1 fruit fly cellular context compared by ENCODE assay signal in genomic region chr3R:14469724-14470123, dm6.
TF ChIP-seq lines count a peak whose summit lies in the region.

No protein-coding gene starts in this region.

TF ChIP-seq in whole organism, embryonic, 481 proteins besides CTCF, POLR2A, EP300 and RAD21 (continued from another document):
- TF ChIP-seq CG8924 (tag; optimal IDR thresholded peaks at IDR 0.05; lab: Kevin White, UChicago) (peak; percentile 74), hkb (optimal IDR thresholded peaks at IDR 0.05; lab: Kevin White, UChicago) (no peak), hkb (GFP tag; IDR thresholded peaks at IDR 0.05; lab: Robert Waterston, UW) (peak; percentile 52; the same call in 1 of the 2 replicates), jigr1 (GFP tag; IDR thresholded peaks at IDR 0.05; lab: Robert Waterston, UW) (no peak), Asciz (GFP tag; optimal IDR thresholded peaks at IDR 0.05; lab: Kevin White, UChicago) (peak; percentile 43), CG7271 (tag; optimal IDR thresholded peaks at IDR 0.05; lab: Kevin White, UChicago) (no peak), CG17385 (GFP tag; optimal IDR thresholded peaks at IDR 0.05; lab: Kevin White, UChicago) (peak; percentile 31), D19A (tag; optimal IDR thresholded peaks at IDR 0.05; lab: Kevin White, UChicago) (peak; percentile 73), CG1792 (GFP tag; optimal IDR thresholded peaks at IDR 0.05; lab: Kevin White, UChicago) (no peak), ATbp (GFP tag; optimal IDR thresholded peaks at IDR 0.05; lab: Kevin White, UChicago) (peak; percentile 50), CG2712 (tag; optimal IDR thresholded peaks at IDR 0.05; lab: Kevin White, UChicago) (peak; percentile 89), CG7357 (GFP tag; IDR thresholded peaks at IDR 0.05; lab: Robert Waterston, UW) (0 out of 3 replicates have a peak, but pooled peaks have one; percentile 37), Stat92E (GFP tag; optimal IDR thresholded peaks at IDR 0.05; lab: Kevin White, UChicago) (peak in 1 of 3 experiments; percentile 15), CG10654 (GFP tag; optimal IDR thresholded peaks at IDR 0.05; lab: Kevin White, UChicago) (peak; percentile 39), ERR (GFP tag; optimal IDR thresholded peaks at IDR 0.05; lab: Kevin White, UChicago) (no peak), CG10959 (GFP tag; IDR thresholded peaks at IDR 0.05; lab: Robert Waterston, UW) (peak; percentile 48), CG3847 (GFP tag; IDR thresholded peaks at IDR 0.05; lab: Robert Waterston, UW) (peak; percentile 23; the same call in 1 of the 2 replicates), CG6254 (GFP tag; optimal IDR thresholded peaks at IDR 0.05; lab: Kevin White, UChicago) (peak; percentile 67), amos (GFP tag; IDR thresholded peaks at IDR 0.05; lab: Robert Waterston, UW; ENCODE audit: partially characterized antibody) (no peak), CG18764 (GFP tag; optimal IDR thresholded peaks at IDR 0.05; lab: Kevin White, UChicago) (peak; percentile 35), cg (GFP tag; optimal IDR thresholded peaks at IDR 0.05; lab: Kevin White, UChicago) (no peak)
